Worm (Caenorhabditis elegans): ENCODE measurements around the gene C43D7.7.

Gene C43D7.7

ce11 chrV:19319460-19319995, at the start of gene C43D7.7:
Gene C43D7.7, minus strand, starts transcription at chrV:19319510.
- TF ChIP-seq unc-62 (GFP tag; optimal IDR thresholded peaks at IDR 0.05): no peak
- no peak for TF ChIP-seq snpc-4 (tag; optimal IDR thresholded peaks at IDR 0.05)
- TF ChIP-seq bed-3 (GFP tag; optimal IDR thresholded peaks at IDR 0.05): no peak
- no peak for TF ChIP-seq unc-120 (tag; optimal IDR thresholded peaks at IDR 0.05; ENCODE audit: poor library complexity, severe bottlenecking)
- no peak for TF ChIP-seq ztf-11 (tag; optimal IDR thresholded peaks at IDR 0.05)
- TF ChIP-seq mep-1 (tag; optimal IDR thresholded peaks at IDR 0.05): no peak
- no peak for TF ChIP-seq sptf-1 (tag; optimal IDR thresholded peaks at IDR 0.05)
- no peak for TF ChIP-seq hlh-1 (tag; optimal IDR thresholded peaks at IDR 0.05)
- no peak for TF ChIP-seq sem-2 (GFP tag; optimal IDR thresholded peaks at IDR 0.05)
- TF ChIP-seq nhr-28 (tag; optimal IDR thresholded peaks at IDR 0.05): no peak
- no peak for TF ChIP-seq elt-1 (tag; optimal IDR thresholded peaks at IDR 0.05; ENCODE audit: borderline replicate concordance, insufficient read depth)
- no peak for TF ChIP-seq ham-2 (GFP tag; optimal IDR thresholded peaks at IDR 0.05)
- TF ChIP-seq flh-1 (GFP tag; optimal IDR thresholded peaks at IDR 0.05): no peak
- TF ChIP-seq nhr-2 (tag; optimal IDR thresholded peaks at IDR 0.05): no peak
- TF ChIP-seq mls-2 (tag; optimal IDR thresholded peaks at IDR 0.05): no peak
- TF ChIP-seq ceh-43 (GFP tag; optimal IDR thresholded peaks at IDR 0.05): no peak
- TF ChIP-seq elt-3 (tag; optimal IDR thresholded peaks at IDR 0.05): no peak

ce11 chrV:19362568-19362967, 43.3 kb upstream of the C43D7.7 start, which contains the start of gene C14B4.2:
Gene C14B4.2, minus strand, starts transcription at chrV:19362668.
- TF ChIP-seq lin-13 (tag; optimal IDR thresholded peaks at IDR 0.05) (no peak), pha-4 (tag; optimal IDR thresholded peaks at IDR 0.05) (no peak), mab-5 (tag; optimal IDR thresholded peaks at IDR 0.05) (no peak), nhr-2 (tag; optimal IDR thresholded peaks at IDR 0.05) (no peak), ces-1 (GFP tag; optimal IDR thresholded peaks at IDR 0.05) (no peak), nhr-28 (tag; optimal IDR thresholded peaks at IDR 0.05) (no peak), ceh-43 (GFP tag; optimal IDR thresholded peaks at IDR 0.05) (no peak), mls-2 (tag; optimal IDR thresholded peaks at IDR 0.05) (no peak), sem-2 (GFP tag; optimal IDR thresholded peaks at IDR 0.05) (no peak), lin-32 (GFP tag; optimal IDR thresholded peaks at IDR 0.05) (no peak), hlh-1 (tag; optimal IDR thresholded peaks at IDR 0.05) (no peak), lsy-2 (tag; optimal IDR thresholded peaks at IDR 0.05) (no peak), unc-120 (tag; optimal IDR thresholded peaks at IDR 0.05; ENCODE audit: poor library complexity, severe bottlenecking) (no peak), ceh-39 (tag; optimal IDR thresholded peaks at IDR 0.05) (no peak), nhr-76 (tag; optimal IDR thresholded peaks at IDR 0.05) (no peak), unc-62 (GFP tag; optimal IDR thresholded peaks at IDR 0.05) (no peak), blmp-1 (tag; optimal IDR thresholded peaks at IDR 0.05) (no peak), drap-1 (GFP tag; optimal IDR thresholded peaks at IDR 0.05) (no peak)

- TF ChIP-seq ces-1 (GFP tag; optimal IDR thresholded peaks at IDR 0.05) (peak; percentile 76), blmp-1 (tag; optimal IDR thresholded peaks at IDR 0.05) (no peak), hlh-1 (tag; optimal IDR thresholded peaks at IDR 0.05) (peak; percentile 44)
These were observed 38.7 kb upstream of the C43D7.7 start for ce11 chrV:19358039-19358438.

- no peak for TF ChIP-seq tbx-8 (GFP tag; optimal IDR thresholded peaks at IDR 0.05)
- peak; percentile 66 for TF ChIP-seq ceh-43 (GFP tag; optimal IDR thresholded peaks at IDR 0.05)
These were observed 37.4 kb upstream of the C43D7.7 start for ce11 chrV:19356717-19357116.

- no peak for TF ChIP-seq nhr-76 (tag; optimal IDR thresholded peaks at IDR 0.05)
- TF ChIP-seq snpc-4 (tag; optimal IDR thresholded peaks at IDR 0.05): no peak
- no peak for TF ChIP-seq pha-4 (tag; optimal IDR thresholded peaks at IDR 0.05)
- TF ChIP-seq unc-62 (GFP tag; optimal IDR thresholded peaks at IDR 0.05): no peak
- TF ChIP-seq unc-39 (tag; optimal IDR thresholded peaks at IDR 0.05): no peak
- no peak for TF ChIP-seq ces-1 (GFP tag; optimal IDR thresholded peaks at IDR 0.05)
- TF ChIP-seq zip-8 (tag; optimal IDR thresholded peaks at IDR 0.05): no peak
- TF ChIP-seq elt-3 (tag; optimal IDR thresholded peaks at IDR 0.05): no peak
- TF ChIP-seq ceh-39 (tag; optimal IDR thresholded peaks at IDR 0.05): no peak
- TF ChIP-seq hlh-1 (tag; optimal IDR thresholded peaks at IDR 0.05): no peak
- no peak for TF ChIP-seq tbx-8 (GFP tag; optimal IDR thresholded peaks at IDR 0.05)
- TF ChIP-seq ceh-43 (GFP tag; optimal IDR thresholded peaks at IDR 0.05): no peak
- TF ChIP-seq ceh-83 (GFP tag; optimal IDR thresholded peaks at IDR 0.05): no peak
- TF ChIP-seq lin-32 (GFP tag; optimal IDR thresholded peaks at IDR 0.05): no peak
- no peak for TF ChIP-seq ztf-11 (tag; optimal IDR thresholded peaks at IDR 0.05)
- no peak for TF ChIP-seq M03D4.4 (tag; optimal IDR thresholded peaks at IDR 0.05)
- no peak for TF ChIP-seq nhr-12 (tag; optimal IDR thresholded peaks at IDR 0.05)
- TF ChIP-seq bed-3 (GFP tag; optimal IDR thresholded peaks at IDR 0.05): no peak
- TF ChIP-seq nhr-2 (tag; optimal IDR thresholded peaks at IDR 0.05): no peak
- no peak for TF ChIP-seq lsy-2 (tag; optimal IDR thresholded peaks at IDR 0.05)
These were observed 35.9 kb upstream of the C43D7.7 start for ce11 chrV:19355219-19355618.
